Worm (Caenorhabditis elegans) whole organism, L4 larva: ENCODE results near the gene F49C5.3.

Experiments used
- F10B5.3 ChIP-seq: sonication (generic microtip); optimal IDR thresholded peaks from 2 replicates; lab custom pipeline; 2016; ENCODE audit warnings: mild to moderate bottlenecking, missing genetic modification characterization, missing compliant biosample characterization
- F37D6.2 ChIP-seq: sonication (generic microtip); optimal IDR thresholded peaks from 2 replicates; lab custom pipeline; 2016; ENCODE audit warnings: mild to moderate bottlenecking, missing genetic modification characterization, missing compliant biosample characterization
- T20F7.1 ChIP-seq: fragments of 200-800 bp; sonication (Bioruptor generic); optimal IDR thresholded peaks from 2 replicates; lab custom pipeline; 2018; ENCODE audit warnings: mild to moderate bottlenecking, missing genetic modification characterization, missing compliant biosample characterization
- Y5F2A.4 ChIP-seq: fragments of 200-800 bp; sonication (Bioruptor generic); optimal IDR thresholded peaks from 2 replicates; lab custom pipeline; 2018; ENCODE audit warnings: mild to moderate bottlenecking, missing genetic modification characterization, missing compliant biosample characterization
- Y75B8A.6 ChIP-seq: fragments of 200-800 bp; sonication (Bioruptor generic); IDR thresholded peaks from 2 replicates; pipeline ENCODE4 v1.3.6; 2022; ENCODE audit warnings: missing genetic modification reagents, missing genetic modification characterization, missing compliant biosample characterization
- ZK546.5 ChIP-seq, 2 experiments: sonication (generic microtip); optimal IDR thresholded peaks; 2 replicates each; lab custom pipeline; 2017; ENCODE audit warnings: missing biosample characterization in 2 of 2, missing genetic modification characterization in 2 of 2
- aly-2 ChIP-seq: sonication (generic microtip); optimal IDR thresholded peaks from 2 replicates; lab custom pipeline; 2018; ENCODE audit warnings: missing biosample characterization, missing genetic modification characterization
- arid-1 ChIP-seq: fragments of 200-800 bp; sonication (Bioruptor generic); conservative IDR thresholded peaks from 2 replicates; pipeline ENCODE4 v1.3.6; 2022; ENCODE audit warnings: missing genetic modification reagents, missing genetic modification characterization, missing compliant biosample characterization
- ceh-20 ChIP-seq: fragments of 200-800 bp; sonication (Bioruptor generic); IDR thresholded peaks from 2 replicates; pipeline ENCODE4 v1.3.6; 2022; ENCODE audit warnings: missing genetic modification reagents, missing genetic modification characterization, missing compliant biosample characterization
- ceh-32 ChIP-seq: sonication (generic microtip); optimal IDR thresholded peaks from 2 replicates; lab custom pipeline; 2016; ENCODE audit warnings: mild to moderate bottlenecking, missing genetic modification characterization, missing compliant biosample characterization; ENCODE audit not compliant: poor library complexity
- ceh-62 ChIP-seq: sonication (generic microtip); optimal IDR thresholded peaks from 2 replicates; lab custom pipeline; 2017; ENCODE audit warnings: missing biosample characterization, missing genetic modification characterization
- ces-1 ChIP-seq: fragments of 150-350 bp; sonication (generic microtip); optimal IDR thresholded peaks from 4 replicates; lab custom pipeline; 2014; ENCODE audit warnings: missing biosample characterization, missing genetic modification reagents, missing genetic modification characterization
- ctbp-1 ChIP-seq: fragments of 200-800 bp; sonication (Bioruptor generic); IDR thresholded peaks from 2 replicates; pipeline ENCODE4 v1.3.6; 2022; ENCODE audit warnings: missing genetic modification reagents, missing genetic modification characterization, missing compliant biosample characterization
- daf-16 ChIP-seq, 3 experiments: sonication (generic microtip); optimal IDR thresholded peaks; 2 replicates each; lab custom pipeline; 2016 to 2017; ENCODE audit warnings: missing genetic modification characterization in 3 of 3, missing genetic modification reagents in 3 of 3, mild to moderate bottlenecking in 2 of 3, missing compliant biosample characterization in 2 of 3, missing biosample characterization in 1 of 3, moderate library complexity in 1 of 3
- daf-8 ChIP-seq: fragments of 200-800 bp; sonication (Bioruptor generic); IDR thresholded peaks from 2 replicates; pipeline ENCODE4 v1.3.6; 2022; ENCODE audit warnings: missing genetic modification characterization, missing compliant biosample characterization
- dmd-6 ChIP-seq: fragments of 200-800 bp; sonication (Bioruptor generic); IDR thresholded peaks from 2 replicates; pipeline ENCODE4 v1.3.6; 2022; ENCODE audit warnings: missing genetic modification reagents, missing genetic modification characterization, missing compliant biosample characterization
- dmd-8 ChIP-seq: fragments of 200-800 bp; sonication (Bioruptor generic); IDR thresholded peaks from 2 replicates; pipeline ENCODE4 v1.3.6; 2022; ENCODE audit warnings: missing genetic modification characterization, missing compliant biosample characterization
- duxl-1 ChIP-seq: sonication (generic microtip); optimal IDR thresholded peaks from 2 replicates; lab custom pipeline; 2016; ENCODE audit warnings: mild to moderate bottlenecking, missing genetic modification characterization, moderate library complexity, missing compliant biosample characterization; ENCODE audit not compliant: poor library complexity
- egl-27 ChIP-seq: sonication (generic microtip); optimal IDR thresholded peaks from 3 replicates; lab custom pipeline; 2017; ENCODE audit warnings: missing biosample characterization, missing genetic modification reagents, missing genetic modification characterization
- egl-43 ChIP-seq: fragments of 200-800 bp; sonication (Bioruptor generic); IDR thresholded peaks from 2 replicates; pipeline ENCODE4 v1.3.6; 2022; ENCODE audit warnings: missing genetic modification reagents, missing genetic modification characterization, missing compliant biosample characterization
- fkh-10 ChIP-seq: fragments of 150-350 bp; optimal IDR thresholded peaks from 2 replicates; lab custom pipeline; 2014; ENCODE audit warnings: missing biosample characterization, missing genetic modification reagents, missing genetic modification characterization
- hlh-11 ChIP-seq: fragments of 200-800 bp; sonication (Bioruptor generic); optimal IDR thresholded peaks from 2 replicates; lab custom pipeline; 2018; ENCODE audit warnings: mild to moderate bottlenecking, missing genetic modification characterization, missing compliant biosample characterization
- hlh-30 ChIP-seq: sonication (generic microtip); optimal IDR thresholded peaks from 2 replicates; lab custom pipeline; 2017; ENCODE audit warnings: antibody characterized with exemption, mild to moderate bottlenecking, missing genetic modification characterization, missing compliant biosample characterization; ENCODE audit not compliant: insufficient read depth
- hmg-1.1 ChIP-seq: fragments of 200-800 bp; sonication (Bioruptor generic); IDR thresholded peaks from 2 replicates; pipeline ENCODE4 v1.3.6; 2022; ENCODE audit warnings: missing genetic modification reagents, missing genetic modification characterization, missing compliant biosample characterization
- jun-1 ChIP-seq: fragments of 150-350 bp; optimal IDR thresholded peaks from 2 replicates; lab custom pipeline; 2014; ENCODE audit warnings: missing biosample characterization, missing genetic modification reagents, missing genetic modification characterization
- lin-38 ChIP-seq: fragments of 200-800 bp; sonication (Bioruptor generic); IDR thresholded peaks from 2 replicates; pipeline ENCODE4 v1.3.6; 2022; ENCODE audit warnings: missing genetic modification reagents, missing genetic modification characterization, missing compliant biosample characterization
- lsy-2 ChIP-seq, 2 experiments: fragments of 150-350 bp in 1 of 2; sonication (generic microtip) in 1 of 2; optimal IDR thresholded peaks; 2 replicates each; lab custom pipeline; 2014 to 2017; ENCODE audit warnings: missing biosample characterization in 2 of 2, missing genetic modification characterization in 2 of 2
- madf-5 ChIP-seq, 2 experiments: fragments of 200-800 bp; sonication (Bioruptor generic); IDR thresholded peaks; 2 replicates each; pipeline ENCODE4 v1.3.6; 2022; ENCODE audit warnings: missing compliant biosample characterization in 2 of 2, missing genetic modification characterization in 2 of 2
- mdt-29 ChIP-seq: fragments of 200-800 bp; sonication (Bioruptor generic); IDR thresholded peaks from 2 replicates; pipeline ENCODE4 v1.3.6; 2022; ENCODE audit warnings: missing genetic modification reagents, missing genetic modification characterization, missing compliant biosample characterization
- nhr-237 ChIP-seq: sonication (generic microtip); optimal IDR thresholded peaks from 2 replicates; lab custom pipeline; 2017; ENCODE audit warnings: missing biosample characterization, missing genetic modification characterization
- nhr-28 ChIP-seq: fragments of 150-350 bp; optimal IDR thresholded peaks from 2 replicates; lab custom pipeline; 2014; ENCODE audit warnings: missing biosample characterization, missing genetic modification characterization
- nhr-42 ChIP-seq: fragments of 200-800 bp; sonication (Bioruptor generic); IDR thresholded peaks from 2 replicates; pipeline ENCODE4 v1.3.6; 2022; ENCODE audit warnings: missing genetic modification characterization, missing compliant biosample characterization
- nhr-48 ChIP-seq: sonication (generic microtip); optimal IDR thresholded peaks from 2 replicates; lab custom pipeline; 2016; ENCODE audit warnings: mild to moderate bottlenecking, missing genetic modification characterization, missing compliant biosample characterization
- nhr-6 ChIP-seq: fragments of 150-350 bp; optimal IDR thresholded peaks from 2 replicates; lab custom pipeline; 2014; ENCODE audit warnings: missing biosample characterization, missing genetic modification characterization
- nhr-76 ChIP-seq: fragments of 150-350 bp; optimal IDR thresholded peaks from 2 replicates; lab custom pipeline; 2014; ENCODE audit warnings: missing biosample characterization, missing genetic modification characterization
- pha-4 ChIP-seq, 2 experiments: fragments of 150-350 bp in 1 of 2; fragments of 200-800 bp in 1 of 2; sonication (Bioruptor generic) in 1 of 2; IDR thresholded peaks in 1 of 2; optimal IDR thresholded peaks in 1 of 2; 2 replicates each; pipeline versions ENCODE4 v1.3.6 to Lab custom; 2014 to 2022; ENCODE audit warnings: missing genetic modification characterization in 2 of 2, missing genetic modification reagents in 2 of 2, missing biosample characterization in 1 of 2, missing compliant biosample characterization in 1 of 2
- rbr-2 ChIP-seq: sonication (generic microtip); optimal IDR thresholded peaks from 2 replicates; lab custom pipeline; 2016; ENCODE audit warnings: missing genotype, missing genetic modification characterization, missing compliant biosample characterization
- snpc-1.2 ChIP-seq: fragments of 200-800 bp; sonication (Bioruptor generic); IDR thresholded peaks from 2 replicates; pipeline ENCODE4 v1.3.6; 2022; ENCODE audit warnings: missing genetic modification reagents, missing genetic modification characterization, missing compliant biosample characterization
- spr-3 ChIP-seq: fragments of 200-800 bp; sonication (Bioruptor generic); optimal IDR thresholded peaks from 2 replicates; lab custom pipeline; 2018; ENCODE audit warnings: mild to moderate bottlenecking, missing genetic modification characterization, missing compliant biosample characterization
- tag-97 ChIP-seq: fragments of 200-800 bp; sonication (Bioruptor generic); IDR thresholded peaks from 2 replicates; pipeline ENCODE4 v1.3.6; 2022; ENCODE audit warnings: missing genetic modification characterization, missing compliant biosample characterization
- unc-39 ChIP-seq: sonication (generic microtip); optimal IDR thresholded peaks from 2 replicates; lab custom pipeline; 2017; ENCODE audit warnings: missing biosample characterization, missing genetic modification characterization
- zfp-2 ChIP-seq: sonication (generic microtip); optimal IDR thresholded peaks from 2 replicates; lab custom pipeline; 2016; ENCODE audit warnings: mild to moderate bottlenecking, missing genetic modification characterization, missing compliant biosample characterization
- ztf-7 ChIP-seq: fragments of 150-350 bp; optimal IDR thresholded peaks from 2 replicates; lab custom pipeline; 2014; ENCODE audit warnings: missing biosample characterization, missing genetic modification characterization

F49C5.3 gene

DNA sequence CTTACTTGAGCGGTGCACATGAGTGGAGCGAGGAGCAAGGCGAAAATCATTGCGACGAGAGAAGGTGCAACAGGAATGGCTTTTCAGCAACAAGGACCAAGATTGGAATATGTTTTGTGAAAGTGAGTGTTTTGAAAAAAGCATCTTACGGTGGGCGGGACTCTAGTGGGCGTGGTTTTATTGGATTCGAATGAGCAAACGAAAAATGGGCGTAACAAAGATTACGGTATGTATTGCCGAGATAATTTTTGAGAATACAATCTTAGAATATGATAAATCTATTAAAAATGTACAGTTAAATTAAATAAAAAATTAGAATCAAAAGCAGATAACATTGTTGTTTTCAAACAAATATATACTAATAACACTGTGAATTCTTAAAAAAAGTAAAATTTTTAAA, 23.9 kb downstream of the F49C5.3 start, which contains the start of gene F49C5.12:
TSS of gene F49C5.12 (minus strand) at position 101 of the 400 bp plus-strand sequence.
- TF ChIP-seq unc-39 (no peak), nhr-28 (tag; lab: Kevin White, UChicago) (no peak), zfp-2 (tag; lab: Kevin White, UChicago) (no peak), nhr-237 (tag; lab: Kevin White, UChicago) (no peak), tag-97 (GFP tag; lab: Robert Waterston, UW) (no peak), spr-3 (GFP tag; lab: Kevin White, UChicago) (no peak), rbr-2 (tag; lab: Kevin White, UChicago) (no peak), ZK546.5 (tag; optimal IDR thresholded peaks at IDR 0.05; lab: Kevin White, UChicago) (no peak), ces-1 (no peak), hlh-11 (tag; lab: Kevin White, UChicago) (no peak)
- TF ChIP-seq, all 104 proteins: peak for 0

DNA sequence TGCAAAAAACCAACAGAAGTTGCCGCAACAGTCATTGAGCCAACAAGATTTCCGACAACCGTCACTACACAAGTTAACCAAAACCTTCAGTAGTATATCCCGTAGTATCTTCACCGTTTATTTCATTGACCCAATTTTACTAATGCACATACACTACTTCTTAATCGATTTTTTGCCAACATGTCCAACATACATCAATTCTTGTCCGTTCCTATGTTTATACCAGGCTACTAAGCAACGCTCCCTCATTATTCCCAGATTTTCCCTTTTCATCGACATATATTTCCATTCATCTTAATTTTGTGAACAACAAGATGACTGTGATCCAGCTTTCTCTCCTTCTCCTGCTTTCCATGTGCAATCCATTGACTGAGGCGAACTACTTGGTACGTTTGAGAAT, 29.5 kb downstream of the F49C5.3 start, which contains the start of gene F49C5.7:
TSS of gene F49C5.7 (plus strand) at position 301 of the 400 bp plus-strand sequence.
- TF ChIP-seq nhr-6 (no peak), duxl-1 (tag; lab: Kevin White, UChicago) (no peak), arid-1 (GFP tag; lab: Robert Waterston, UW) (no peak), F10B5.3 (no peak), snpc-1.2 (GFP tag; lab: Robert Waterston, UW) (no peak), F37D6.2 (tag; lab: Kevin White, UChicago) (no peak), fkh-10 (no peak), ceh-20 (GFP tag; lab: Robert Waterston, UW) (no peak), daf-8 (GFP tag; lab: Robert Waterston, UW) (no peak), ztf-7 (tag; lab: Kevin White, UChicago) (no peak), nhr-48 (tag; lab: Kevin White, UChicago) (no peak)
- TF ChIP-seq, all 104 proteins: peak for 0

DNA sequence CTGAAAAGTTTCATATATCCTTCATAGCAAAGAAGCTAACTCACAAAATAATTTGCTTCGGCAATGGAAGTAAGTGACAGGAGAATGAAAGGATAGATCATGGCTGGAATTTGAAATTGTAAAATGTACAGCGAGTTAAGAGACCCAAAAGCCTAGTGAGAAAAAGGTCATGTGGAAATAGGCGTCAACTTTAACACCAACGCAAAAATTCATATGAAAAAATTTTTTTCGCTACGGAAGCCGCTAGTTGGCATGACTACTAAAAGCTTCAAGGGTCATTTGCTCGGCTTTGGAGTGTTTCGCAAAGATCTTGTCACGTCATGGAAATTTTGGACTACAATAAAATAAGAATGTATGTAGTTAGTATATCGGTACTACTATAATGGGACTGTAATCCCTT, 34.2 kb downstream of the F49C5.3 start, which contains the start of gene Y38E10A.1:
TSS of gene Y38E10A.1 (minus strand) at position 101 of the 400 bp plus-strand sequence.
- no peak for TF ChIP-seq daf-16 (GFP tag; optimal IDR thresholded peaks at IDR 0.05; lab: Kevin White, UChicago)
- TF ChIP-seq daf-16 (tag; optimal IDR thresholded peaks at IDR 0.05; lab: Kevin White, UChicago): no peak
- TF ChIP-seq aly-2 (tag; lab: Kevin White, UChicago): no peak
- TF ChIP-seq egl-43 (GFP tag; lab: Robert Waterston, UW): no peak
- no peak for TF ChIP-seq mdt-29 (GFP tag; lab: Robert Waterston, UW)
- no peak for TF ChIP-seq ceh-62 (tag; lab: Kevin White, UChicago)
- TF ChIP-seq T20F7.1 (GFP tag; lab: Kevin White, UChicago): no peak
- TF ChIP-seq hmg-1.1 (GFP tag; lab: Robert Waterston, UW): no peak
- TF ChIP-seq spr-3 (GFP tag; lab: Kevin White, UChicago): no peak
- TF ChIP-seq ctbp-1 (GFP tag; lab: Robert Waterston, UW): no peak
- TF ChIP-seq hlh-11 (tag; lab: Kevin White, UChicago): no peak
- no peak for TF ChIP-seq pha-4 (GFP tag; IDR thresholded peaks at IDR 0.05; lab: Robert Waterston, UW)
- no peak for TF ChIP-seq pha-4 (tag; optimal IDR thresholded peaks at IDR 0.05; lab: Kevin White, UChicago)
- TF ChIP-seq dmd-8 (GFP tag; lab: Robert Waterston, UW): no peak
- no peak for TF ChIP-seq fkh-10
- TF ChIP-seq ZK546.5 (tag; optimal IDR thresholded peaks at IDR 0.05; lab: Kevin White, UChicago): no peak
- TF ChIP-seq nhr-76 (tag; lab: Kevin White, UChicago): no peak
- TF ChIP-seq Y5F2A.4 (GFP tag; lab: Kevin White, UChicago): no peak
- no peak for TF ChIP-seq hlh-30

DNA sequence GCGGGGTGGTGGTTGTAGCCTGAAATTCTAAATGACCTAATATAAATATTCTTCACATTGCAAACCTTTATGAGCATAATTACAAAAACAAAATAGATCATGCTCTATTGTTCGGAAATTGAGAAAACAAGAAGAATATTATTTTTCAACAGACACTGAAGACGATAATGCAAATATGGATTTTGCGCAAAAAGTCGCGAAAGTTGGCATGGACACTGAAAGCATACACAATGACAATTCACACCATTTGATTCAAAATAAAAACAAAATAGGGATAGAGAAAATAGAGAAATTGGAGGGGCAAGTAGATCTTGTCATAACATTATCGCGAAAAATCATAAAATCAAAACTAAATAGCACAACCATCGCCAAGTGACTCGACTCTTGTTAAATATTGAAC, 36.5 kb downstream of the F49C5.3 start, which contains the start of gene Y38E10A.35:
TSS of gene Y38E10A.35 (minus strand) at position 101 of the 400 bp plus-strand sequence.
- TF ChIP-seq egl-27 (tag; lab: Kevin White, UChicago) (no peak), nhr-237 (tag; lab: Kevin White, UChicago) (no peak), lsy-2 (tag; optimal IDR thresholded peaks at IDR 0.05; lab: Kevin White, UChicago) (no peak), egl-43 (GFP tag; lab: Robert Waterston, UW) (no peak), dmd-8 (GFP tag; lab: Robert Waterston, UW) (no peak), Y75B8A.6 (GFP tag; lab: Robert Waterston, UW) (no peak), ctbp-1 (GFP tag; lab: Robert Waterston, UW) (no peak), F37D6.2 (tag; lab: Kevin White, UChicago) (no peak), ceh-32 (no peak), nhr-42 (no peak), lin-38 (GFP tag; lab: Robert Waterston, UW) (no peak), hlh-11 (tag; lab: Kevin White, UChicago) (no peak), madf-5 (GFP tag; IDR thresholded peaks at IDR 0.05; lab: Robert Waterston, UW) (no peak), jun-1 (tag; lab: Kevin White, UChicago) (no peak), spr-3 (GFP tag; lab: Kevin White, UChicago) (no peak), dmd-6 (GFP tag; lab: Robert Waterston, UW) (no peak)
- TF ChIP-seq, all 104 proteins: peak for 0
